Worm (Caenorhabditis elegans) whole organism, dauer: ENCODE measurements around the gene nhr-238.

Source experiments
- unc-62 ChIP-seq: sonication (generic microtip); optimal IDR thresholded peaks from 2 replicates; lab custom pipeline; 2017; ENCODE audit warnings: missing biosample characterization, missing genetic modification reagents, missing genetic modification characterization

The nhr-238 gene

ce11 chrV:1585411-1585810, 43.8 kb downstream of the nhr-238 start, which contains the start of gene F16B4.7:
TSS of gene F16B4.7 (plus strand) at chrV:1585711.
- no peak for TF ChIP-seq unc-62 (GFP tag; lab: Kevin White, UChicago)

DNA sequence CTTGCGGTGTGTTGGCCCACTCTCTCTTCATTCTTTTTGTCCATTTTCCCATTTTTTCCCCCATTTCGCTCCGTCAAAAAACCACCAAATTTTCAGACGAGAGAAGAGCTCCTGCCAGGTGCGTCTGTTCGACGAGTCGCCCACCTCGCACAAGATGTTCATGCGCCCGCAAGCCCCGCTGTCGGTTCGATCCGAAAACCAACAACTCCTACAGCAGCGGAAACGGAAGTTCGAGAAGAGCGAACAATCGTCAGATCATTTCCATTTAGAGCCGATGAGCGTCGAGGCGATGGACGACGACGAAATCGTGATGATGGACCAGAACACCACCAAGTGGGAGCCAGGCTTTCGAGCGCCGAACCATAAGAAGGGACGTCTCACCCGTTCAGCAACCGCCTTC, 46.0 kb downstream of the nhr-238 start:
- no peak for TF ChIP-seq unc-62 (GFP tag; lab: Kevin White, UChicago)

- no peak for TF ChIP-seq unc-62 (GFP tag; lab: Kevin White, UChicago)
These were observed 49.4 kb downstream of the nhr-238 start for ce11 chrV:1579790-1580189.

- TF ChIP-seq unc-62 (GFP tag; lab: Kevin White, UChicago), result no peak
These were observed 50.5 kb downstream of the nhr-238 start for ce11 chrV:1578572-1579230.
